Worm (Caenorhabditis elegans) whole organism, mixed stage, embryonic: ENCODE data around the gene F15B9.10.

Experiments
- blmp-1 ChIP-seq: fragments of 150-350 bp; optimal IDR thresholded peaks from 2 replicates; lab custom pipeline; 2014; ENCODE audit warnings: missing biosample characterization, missing genetic modification characterization
- ceh-43 ChIP-seq: fragments of 200-800 bp; sonication (Bioruptor generic); optimal IDR thresholded peaks from 2 replicates; lab custom pipeline; 2018; ENCODE audit warnings: mild to moderate bottlenecking, missing genetic modification characterization, moderate library complexity, missing compliant biosample characterization
- cnd-1 ChIP-seq: fragments of 200-800 bp; sonication (Bioruptor generic); optimal IDR thresholded peaks from 2 replicates; lab custom pipeline; 2018; ENCODE audit warnings: mild to moderate bottlenecking, missing genetic modification characterization, missing compliant biosample characterization
- mep-1 ChIP-seq: fragments of 150-350 bp; optimal IDR thresholded peaks from 2 replicates; lab custom pipeline; 2017; ENCODE audit warnings: missing biosample characterization, missing genetic modification reagents, missing genetic modification characterization, inconsistent platforms
- nhr-12 ChIP-seq: fragments of 150-350 bp; optimal IDR thresholded peaks from 2 replicates; lab custom pipeline; 2014; ENCODE audit warnings: missing biosample characterization, missing genetic modification characterization
- nhr-237 ChIP-seq: fragments of 150-350 bp; optimal IDR thresholded peaks from 2 replicates; lab custom pipeline; 2014; ENCODE audit warnings: missing biosample characterization, missing genetic modification characterization
- nhr-28 ChIP-seq: fragments of 150-350 bp; optimal IDR thresholded peaks from 2 replicates; lab custom pipeline; 2014; ENCODE audit warnings: missing biosample characterization, missing genetic modification characterization
- nhr-76 ChIP-seq: sonication (generic microtip); optimal IDR thresholded peaks from 2 replicates; lab custom pipeline; 2017; ENCODE audit warnings: missing biosample characterization, missing genetic modification characterization
- snpc-4 ChIP-seq: fragments of 150-350 bp; optimal IDR thresholded peaks from 2 replicates; lab custom pipeline; 2014; ENCODE audit warnings: missing biosample characterization, missing genetic modification characterization
- unc-39 ChIP-seq: fragments of 150-350 bp; optimal IDR thresholded peaks from 2 replicates; lab custom pipeline; 2014; ENCODE audit warnings: missing biosample characterization, missing genetic modification characterization
- unc-62 ChIP-seq: fragments of 150-350 bp; optimal IDR thresholded peaks from 2 replicates; lab custom pipeline; 2014; ENCODE audit warnings: missing biosample characterization, missing genetic modification reagents, missing genetic modification characterization
- ztf-11 ChIP-seq: fragments of 150-350 bp; optimal IDR thresholded peaks from 2 replicates; lab custom pipeline; 2014; ENCODE audit warnings: missing biosample characterization, missing genetic modification characterization

- TF ChIP-seq nhr-12 (tag; lab: Kevin White, UChicago) (no peak), unc-62 (GFP tag; lab: Kevin White, UChicago) (no peak), nhr-237 (no peak), unc-39 (tag; lab: Kevin White, UChicago) (no peak), blmp-1 (tag; lab: Kevin White, UChicago) (no peak), snpc-4 (tag; lab: Kevin White, UChicago) (no peak), mep-1 (no peak), ztf-11 (tag; lab: Kevin White, UChicago) (no peak), nhr-28 (tag; lab: Kevin White, UChicago) (no peak), ceh-43 (GFP tag; lab: Kevin White, UChicago) (no peak), cnd-1 (no peak), nhr-76 (tag; lab: Kevin White, UChicago) (no peak)
These were observed 27.7 kb upstream of the F15B9.10 start, which contains the start of gene W07G4.2 for ce11 chrV:13036466-13036865.
